Worm (Caenorhabditis elegans): ENCODE measurements around the gene ubc-15.

DNA sequence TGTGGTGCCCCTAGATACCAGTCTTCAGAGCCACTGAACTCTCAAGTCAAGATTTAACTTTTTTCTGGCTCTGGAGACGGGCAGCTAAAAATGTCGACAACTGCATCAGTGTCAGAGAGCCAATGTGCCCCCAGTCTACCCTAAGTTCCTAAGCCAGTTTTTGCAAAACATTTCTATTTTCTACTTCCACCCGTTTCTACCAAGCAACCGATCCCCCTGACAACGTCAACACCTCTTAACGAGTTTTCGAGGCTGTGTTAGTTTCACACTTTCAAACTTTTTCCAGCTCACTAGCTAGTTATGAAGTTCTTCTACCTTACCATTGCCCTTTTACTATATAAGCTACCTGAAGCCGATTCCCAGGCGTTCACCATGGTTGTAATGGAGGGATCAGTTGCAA, 49.2 kb downstream of the ubc-15 start, which contains the start of gene Y110A2AL.5:
- TF ChIP-seq rnt-1 (tag; optimal IDR thresholded peaks at IDR 0.05) (no peak), pqm-1 (tag; optimal IDR thresholded peaks at IDR 0.05) (no peak), ama-1 (optimal IDR thresholded peaks at IDR 0.05) (no peak), dve-1 (tag; optimal IDR thresholded peaks at IDR 0.05) (no peak), ref-2 (tag; optimal IDR thresholded peaks at IDR 0.05) (no peak), fkh-10 (GFP tag; optimal IDR thresholded peaks at IDR 0.05) (no peak), pag-3 (tag; optimal IDR thresholded peaks at IDR 0.05; ENCODE audit: borderline replicate concordance) (no peak), unc-55 (GFP tag; optimal IDR thresholded peaks at IDR 0.05) (no peak), ceh-48 (tag; optimal IDR thresholded peaks at IDR 0.05) (no peak), syd-9 (tag; optimal IDR thresholded peaks at IDR 0.05) (no peak)
